Fruit fly (Drosophila melanogaster): ENCODE data around the gene CG14609.
A peak's percentile ranks its signal among the peaks of the same experiment; 100 is the strongest.

The CG14609 gene

DNA sequence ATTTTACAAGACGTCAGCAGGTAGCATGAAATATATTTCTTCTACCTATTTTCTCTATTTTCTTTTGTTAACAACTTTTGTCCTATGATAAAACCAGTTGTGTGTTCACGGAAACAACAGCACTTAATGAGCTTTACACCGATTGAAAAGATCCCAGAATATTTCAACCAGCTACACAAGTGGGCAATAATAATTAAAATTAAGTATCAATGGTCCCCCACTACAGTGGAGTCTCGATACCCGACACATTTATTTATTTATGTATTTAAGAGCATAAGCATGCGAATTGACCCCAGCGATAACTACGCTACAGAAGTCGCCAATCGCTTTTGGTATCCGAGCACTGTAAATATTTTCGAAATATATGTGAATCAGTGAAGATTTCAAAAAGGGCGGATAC, 12.1 kb upstream of the CG14609 start:
- TF ChIP-seq zfh2 (GFP tag; optimal IDR thresholded peaks at IDR 0.05) = no peak
- no peak for TF ChIP-seq Ptx1 (GFP tag; IDR thresholded peaks at IDR 0.05)
- TF ChIP-seq Awh (GFP tag; IDR thresholded peaks at IDR 0.05) = peak; percentile 54; the same call in 1 of the 2 replicates

- TF ChIP-seq Atf3 (GFP tag; optimal IDR thresholded peaks at IDR 0.05) = no peak
- peak; percentile 74 for TF ChIP-seq ftz-f1 (GFP tag; optimal IDR thresholded peaks at IDR 0.05)
- TF ChIP-seq CG2875 (GFP tag; optimal IDR thresholded peaks at IDR 0.05) = no peak
Measured at dm6 chr3R:7199849-7200248, 921 bp upstream of the CG14609 start.

DNA sequence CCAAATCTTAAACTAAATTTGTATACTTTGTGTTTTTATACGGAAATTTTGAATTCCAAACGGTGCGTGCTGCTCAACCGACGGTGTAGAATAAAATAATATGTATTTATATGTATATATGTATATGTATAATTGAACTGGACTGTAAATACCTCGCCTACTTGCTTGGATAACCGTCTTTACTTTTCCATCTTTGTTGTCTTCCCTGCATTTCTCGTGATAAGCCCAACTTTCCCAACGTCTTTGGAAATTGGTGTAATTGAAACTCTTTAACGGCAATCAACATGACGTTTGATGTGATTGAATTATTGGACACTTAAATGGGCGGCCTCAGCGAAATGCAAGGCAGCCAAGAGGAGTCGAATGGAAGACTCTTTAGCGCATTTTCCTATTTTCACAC, 7.6 kb downstream of the CG14609 start, which contains the start of gene CG1288:
Gene CG1288 (minus strand): TSS at position 101 of the 400 bp plus-strand sequence.
- TF ChIP-seq Scr (GFP tag; IDR thresholded peaks at IDR 0.05; ENCODE audit: partially characterized antibody) (no peak), Bdp1 (GFP tag; optimal IDR thresholded peaks at IDR 0.05) (no peak), MTF-1 (GFP tag; optimal IDR thresholded peaks at IDR 0.05; ENCODE audit: borderline replicate concordance) (no peak), sob (GFP tag; IDR thresholded peaks at IDR 0.05) (no peak), CG1792 (GFP tag; optimal IDR thresholded peaks at IDR 0.05) (no peak), pnt (GFP tag; optimal IDR thresholded peaks at IDR 0.05) (no peak), zen (tag; optimal IDR thresholded peaks at IDR 0.05) (no peak), danr (GFP tag; IDR thresholded peaks at IDR 0.05) (no peak), CG10209 (GFP tag; optimal IDR thresholded peaks at IDR 0.05) (no peak), Doc2 (GFP tag; IDR thresholded peaks at IDR 0.05) (no peak), CG6813 (GFP tag; optimal IDR thresholded peaks at IDR 0.05) (no peak), CG9797 (GFP tag; optimal IDR thresholded peaks at IDR 0.05) (no peak), CG12299 (tag; optimal IDR thresholded peaks at IDR 0.05) (no peak), CG10431 (GFP tag; optimal IDR thresholded peaks at IDR 0.05) (no peak), CG17359 (tag; optimal IDR thresholded peaks at IDR 0.05) (no peak), pzg (GFP tag; optimal IDR thresholded peaks at IDR 0.05) (no peak), ERR (GFP tag; optimal IDR thresholded peaks at IDR 0.05) (no peak), gce (GFP tag; IDR thresholded peaks at IDR 0.05) (no peak)

DNA sequence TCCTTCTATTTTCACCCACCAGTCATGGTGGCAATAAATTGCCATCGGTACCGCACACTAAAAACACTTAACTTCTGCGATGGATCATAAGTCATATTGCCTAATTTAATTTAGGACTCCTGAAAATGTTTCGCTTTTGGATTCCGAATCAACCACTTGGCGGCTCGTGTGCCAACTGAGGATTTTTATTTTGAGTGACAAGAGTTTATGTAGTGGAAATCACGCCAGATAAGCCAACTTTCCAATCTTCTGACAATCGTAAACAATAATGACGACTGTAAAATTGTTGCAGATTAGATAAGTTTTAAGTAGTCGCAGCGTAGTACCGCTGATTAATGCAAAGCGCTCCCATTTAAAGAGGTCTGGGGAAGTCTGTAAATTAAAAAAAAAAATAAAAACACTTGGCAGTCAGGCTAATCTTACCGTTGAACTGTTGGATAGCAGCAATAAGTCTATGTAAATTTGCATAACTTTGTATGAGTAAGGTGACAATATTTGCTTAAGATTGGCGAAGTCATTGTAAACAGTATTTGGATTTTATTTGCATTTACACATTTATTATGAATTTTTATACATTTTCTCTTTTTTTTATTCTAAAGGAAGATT, 16.3 kb downstream of the CG14609 start, which contains the start of gene CG14606:
Gene CG14606 (minus strand): TSS at position 160 of the 606 bp plus-strand sequence.
- no peak for TF ChIP-seq HmgZ (tag; optimal IDR thresholded peaks at IDR 0.05)
- no peak for TF ChIP-seq CG5245 (GFP tag; optimal IDR thresholded peaks at IDR 0.05)
- no peak for TF ChIP-seq gce (GFP tag; IDR thresholded peaks at IDR 0.05)
- peak; percentile 21 for TF ChIP-seq B-H2 (GFP tag; optimal IDR thresholded peaks at IDR 0.05)
- peak; percentile 4 for TF ChIP-seq grn (GFP tag; optimal IDR thresholded peaks at IDR 0.05)
- TF ChIP-seq Deaf1 (tag; optimal IDR thresholded peaks at IDR 0.05) = no peak
- TF ChIP-seq ham (GFP tag; IDR thresholded peaks at IDR 0.05) = no peak
- TF ChIP-seq pan (optimal IDR thresholded peaks at IDR 0.05) = no peak
- no peak for TF ChIP-seq pan (GFP tag; optimal IDR thresholded peaks at IDR 0.05 in 1 of 2, IDR thresholded peaks at IDR 0.05 in 1 of 2)
- no peak for TF ChIP-seq NC2α (GFP tag; optimal IDR thresholded peaks at IDR 0.05)
- 0 out of 2 replicates have a peak, but pooled peaks have one; percentile 13 for TF ChIP-seq Rfx (GFP tag; IDR thresholded peaks at IDR 0.05)
- TF ChIP-seq ab (GFP tag; optimal IDR thresholded peaks at IDR 0.05) = no peak
- TF ChIP-seq CG33213 (GFP tag; optimal IDR thresholded peaks at IDR 0.05) = no peak
- no peak for TF ChIP-seq pnt (GFP tag; optimal IDR thresholded peaks at IDR 0.05)
- no peak for TF ChIP-seq CG6854 (GFP tag; optimal IDR thresholded peaks at IDR 0.05)
- no peak for TF ChIP-seq sima (GFP tag; optimal IDR thresholded peaks at IDR 0.05)
- no peak for TF ChIP-seq NK7.1 (GFP tag; optimal IDR thresholded peaks at IDR 0.05)
- TF ChIP-seq fu2 (GFP tag; optimal IDR thresholded peaks at IDR 0.05) = no peak
- TF ChIP-seq br (optimal IDR thresholded peaks at IDR 0.05) = no peak
- TF ChIP-seq Ets65A (GFP tag) = no peak
- no peak for TF ChIP-seq trh (GFP tag; optimal IDR thresholded peaks at IDR 0.05)
- no peak for TF ChIP-seq Dref (GFP tag; IDR thresholded peaks at IDR 0.05)
- TF ChIP-seq Hey (tag; optimal IDR thresholded peaks at IDR 0.05) = peak; percentile 73
- TF ChIP-seq jigr1 (GFP tag; IDR thresholded peaks at IDR 0.05) = no peak
- TF ChIP-seq CG3163 (GFP tag; optimal IDR thresholded peaks at IDR 0.05) = no peak
- TF ChIP-seq CG2889 (GFP tag; IDR thresholded peaks at IDR 0.05) = no peak
- no peak for TF ChIP-seq pita (GFP tag; optimal IDR thresholded peaks at IDR 0.05)

All from whole organism, embryonic.